Fruit fly (Drosophila melanogaster): ENCODE data around the gene CG33995.

CG33995 gene

dm6 chr2L:5025557-5025956 lies 17.5 kb upstream of the CG33995 start (continued):
- no peak for TF ChIP-seq CG16863 (GFP tag; optimal IDR thresholded peaks at IDR 0.05)
- TF ChIP-seq h (optimal IDR thresholded peaks at IDR 0.05) = no peak
- no peak for TF ChIP-seq Eip74EF (GFP tag; optimal IDR thresholded peaks at IDR 0.05)
- TF ChIP-seq CG4854 (GFP tag; optimal IDR thresholded peaks at IDR 0.05) = no peak
- TF ChIP-seq Hr51 (GFP tag; optimal IDR thresholded peaks at IDR 0.05) = no peak
- no peak for TF ChIP-seq CG3847 (GFP tag; IDR thresholded peaks at IDR 0.05)
- no peak for TF ChIP-seq CG17385 (GFP tag; optimal IDR thresholded peaks at IDR 0.05)

dm6 chr2L:5027321-5028069 lies 15.6 kb upstream of the CG33995 start:
- TF ChIP-seq Med (GFP tag) (no peak), Bgb (GFP tag; IDR thresholded peaks at IDR 0.05; ENCODE audit: partially characterized antibody) (no peak; the same call in 1 of the 2 replicates), cad (GFP tag; optimal IDR thresholded peaks at IDR 0.05) (no peak), fd64A (GFP tag; optimal IDR thresholded peaks at IDR 0.05) (no peak), Ptx1 (GFP tag; IDR thresholded peaks at IDR 0.05) (no peak), da (GFP tag; optimal IDR thresholded peaks at IDR 0.05) (no peak), CG10565 (GFP tag; optimal IDR thresholded peaks at IDR 0.05) (no peak), lbe (GFP tag; optimal IDR thresholded peaks at IDR 0.05) (no peak), Tbp (GFP tag; optimal IDR thresholded peaks at IDR 0.05) (no peak), h (optimal IDR thresholded peaks at IDR 0.05) (no peak), nerfin-2 (GFP tag; IDR thresholded peaks at IDR 0.05; ENCODE audit: partially characterized antibody) (no peak), Doc2 (GFP tag; IDR thresholded peaks at IDR 0.05) (no peak), HHEX (GFP tag; optimal IDR thresholded peaks at IDR 0.05) (no peak), Nf-YC (tag; optimal IDR thresholded peaks at IDR 0.05) (peak; percentile 51), Jarid2 (GFP tag; optimal IDR thresholded peaks at IDR 0.05) (peak; percentile 33), run (tag; optimal IDR thresholded peaks at IDR 0.05) (no peak), CG17912 (GFP tag; optimal IDR thresholded peaks at IDR 0.05) (no peak), CG18262 (tag; optimal IDR thresholded peaks at IDR 0.05) (peak; percentile 0), CG6254 (GFP tag; optimal IDR thresholded peaks at IDR 0.05) (no peak), CG34422 (GFP tag; IDR thresholded peaks at IDR 0.05) (0 out of 3 replicates have a peak, but pooled peaks have one; percentile 20), dmrt99B (tag; optimal IDR thresholded peaks at IDR 0.05) (no peak), CG14860 (GFP tag; IDR thresholded peaks at IDR 0.05; ENCODE audit: partially characterized antibody) (no peak), CoRest (tag; optimal IDR thresholded peaks at IDR 0.05) (no peak), CG9727 (GFP tag; optimal IDR thresholded peaks at IDR 0.05) (no peak), CG11398 (GFP tag; optimal IDR thresholded peaks at IDR 0.05) (no peak), CG34376 (GFP tag; optimal IDR thresholded peaks at IDR 0.05) (peak; percentile 95), Nf-YB (GFP tag; optimal IDR thresholded peaks at IDR 0.05) (peak; percentile 35), sob (GFP tag; IDR thresholded peaks at IDR 0.05) (no peak), Hr39 (optimal IDR thresholded peaks at IDR 0.05) (no peak), Ets97D (GFP tag; optimal IDR thresholded peaks at IDR 0.05) (no peak), CG11504 (tag; optimal IDR thresholded peaks at IDR 0.05) (peak; percentile 11), gsb-n (tag; optimal IDR thresholded peaks at IDR 0.05) (no peak), nau (GFP tag; optimal IDR thresholded peaks at IDR 0.05) (no peak), ab (GFP tag; optimal IDR thresholded peaks at IDR 0.05) (no peak), exex (tag; optimal IDR thresholded peaks at IDR 0.05) (no peak), CG18599 (GFP tag; optimal IDR thresholded peaks at IDR 0.05) (peak; percentile 8), fd102C (GFP tag; optimal IDR thresholded peaks at IDR 0.05) (no peak), CG10147 (GFP tag; optimal IDR thresholded peaks at IDR 0.05) (no peak), Dp (GFP tag; optimal IDR thresholded peaks at IDR 0.05) (no peak), CG4328 (GFP tag; optimal IDR thresholded peaks at IDR 0.05) (no peak), Aef1 (GFP tag; IDR thresholded peaks at IDR 0.05) (no peak), maf-S (GFP tag; optimal IDR thresholded peaks at IDR 0.05) (no peak)

All from whole organism, embryonic.